Worm (Caenorhabditis elegans): ENCODE results near the gene Y70C5A.3.

Gene Y70C5A.3

DNA sequence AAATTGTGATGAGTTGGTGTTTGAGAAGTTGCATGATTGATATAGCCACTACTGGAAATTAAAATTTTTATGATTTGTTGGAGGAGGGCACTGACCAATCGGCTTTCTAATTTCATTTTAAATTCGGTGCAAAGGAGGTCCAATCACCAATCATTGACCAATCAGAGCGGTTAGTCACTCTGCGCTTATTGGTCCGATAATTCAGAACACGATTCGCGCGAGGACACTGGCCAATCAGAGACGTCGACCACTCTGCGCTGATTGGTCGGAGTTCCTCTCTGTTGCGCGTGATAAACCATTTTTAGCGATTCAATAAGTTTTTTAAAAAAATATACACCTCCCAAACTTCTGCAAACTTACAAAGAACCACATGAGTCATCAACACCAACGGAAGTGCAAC, 20.9 kb downstream of the Y70C5A.3 start:
- TF ChIP-seq cog-1 (tag; optimal IDR thresholded peaks at IDR 0.05) (no peak), tab-1 (GFP tag; IDR thresholded peaks at IDR 0.05) (no peak), ztf-29 (GFP tag; IDR thresholded peaks at IDR 0.05) (no peak), flt-1 (GFP tag; IDR thresholded peaks at IDR 0.05) (no peak), T22C8.4 (GFP tag; IDR thresholded peaks at IDR 0.05) (no peak)

DNA sequence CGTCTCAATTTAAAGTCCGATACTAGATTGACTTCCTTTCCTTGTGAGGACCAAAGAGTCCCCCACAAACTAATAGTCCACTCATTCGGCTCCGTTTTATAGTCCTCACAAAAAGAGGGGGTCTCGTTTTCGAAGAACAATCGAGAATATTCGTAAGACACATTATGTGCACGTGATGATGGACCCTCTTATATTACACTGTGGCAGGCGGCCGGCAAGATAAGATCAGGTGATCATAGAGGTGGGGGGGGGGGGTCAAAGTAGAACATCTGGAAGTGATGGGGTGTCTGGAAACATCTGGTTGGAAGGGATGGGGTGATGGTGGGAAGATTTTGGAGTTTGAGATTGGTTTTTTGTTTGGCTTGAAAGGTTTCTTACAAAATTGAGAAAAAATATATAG, 22.3 kb downstream of the Y70C5A.3 start:
- TF ChIP-seq cog-1 (tag; optimal IDR thresholded peaks at IDR 0.05) = no peak
- no peak for TF ChIP-seq ztf-29 (GFP tag; IDR thresholded peaks at IDR 0.05)
- no peak for TF ChIP-seq klf-2 (GFP tag; conservative IDR thresholded peaks at IDR 0.05)
- no peak for TF ChIP-seq ref-1 (GFP tag; conservative IDR thresholded peaks at IDR 0.05)
- TF ChIP-seq tab-1 (GFP tag; IDR thresholded peaks at IDR 0.05) = no peak
- TF ChIP-seq ztf-23 (GFP tag; IDR thresholded peaks at IDR 0.05) = no peak
- TF ChIP-seq T22C8.4 (GFP tag; IDR thresholded peaks at IDR 0.05) = no peak
- TF ChIP-seq flt-1 (GFP tag; IDR thresholded peaks at IDR 0.05) = no peak
- TF ChIP-seq med-1 (GFP tag; optimal IDR thresholded peaks at IDR 0.05; ENCODE audit: insufficient read depth) = no peak

DNA sequence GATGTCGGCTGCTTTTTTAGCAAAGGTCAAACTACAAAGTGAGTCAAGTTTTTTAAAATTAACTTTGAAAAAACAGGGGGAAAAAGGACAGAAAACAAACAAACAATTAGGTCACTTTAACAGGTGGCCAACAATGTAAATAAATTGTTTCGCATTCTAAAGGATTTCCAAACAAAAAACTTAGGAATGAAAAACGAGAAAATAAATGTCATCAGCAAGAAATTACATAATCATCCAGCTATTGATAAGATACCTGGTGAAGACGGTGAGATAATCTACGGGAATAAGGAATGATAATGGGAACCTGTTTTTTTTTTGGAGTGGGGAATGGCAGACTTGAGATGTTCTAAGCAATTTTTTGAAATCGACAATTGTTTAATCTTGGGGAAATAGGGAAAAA, 24.6 kb downstream of the Y70C5A.3 start:
- no peak for TF ChIP-seq cog-1 (tag; optimal IDR thresholded peaks at IDR 0.05)
- TF ChIP-seq ref-1 (GFP tag; conservative IDR thresholded peaks at IDR 0.05) = no peak
- no peak for TF ChIP-seq ztf-29 (GFP tag; IDR thresholded peaks at IDR 0.05)
- no peak for TF ChIP-seq med-1 (GFP tag; optimal IDR thresholded peaks at IDR 0.05; ENCODE audit: insufficient read depth)
- no peak for TF ChIP-seq ztf-23 (GFP tag; IDR thresholded peaks at IDR 0.05)

DNA sequence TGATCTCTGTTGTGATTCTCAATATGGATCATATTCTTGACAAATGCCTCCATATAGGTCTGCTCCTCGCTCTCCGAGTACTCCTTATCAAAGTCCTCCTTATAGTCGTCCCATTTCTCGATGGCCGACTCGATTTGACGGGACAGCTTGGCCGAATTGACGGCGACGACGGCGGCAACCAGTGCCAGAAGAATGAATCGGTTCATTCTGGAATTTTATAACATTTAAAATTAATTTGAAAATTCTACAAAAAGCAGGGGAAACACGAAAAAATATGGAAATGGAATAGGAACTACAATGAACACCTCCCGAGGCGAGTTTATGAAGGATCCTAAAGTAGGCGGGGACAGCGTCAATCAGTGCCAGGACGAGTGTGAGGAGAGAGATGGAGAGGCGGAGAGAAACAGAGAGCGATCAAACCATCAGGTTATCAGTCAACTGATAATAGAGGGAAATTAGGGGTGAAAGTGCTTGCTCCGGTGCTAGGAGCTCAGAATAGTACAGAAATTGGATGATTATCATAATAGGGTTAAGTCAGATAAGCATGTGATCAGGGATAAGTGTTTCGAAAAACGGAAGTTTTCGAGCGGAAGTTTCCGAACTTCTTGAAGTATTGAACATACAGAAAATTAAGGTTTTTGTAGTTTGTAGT, 25.5 kb downstream of the Y70C5A.3 start, which contains the start of gene cpl-1:
TSS of gene cpl-1 (minus strand) at position 207 of the 652 bp plus-strand sequence.
- TF ChIP-seq ztf-23 (GFP tag; IDR thresholded peaks at IDR 0.05) (no peak), tab-1 (GFP tag; IDR thresholded peaks at IDR 0.05) (no peak), cog-1 (tag; optimal IDR thresholded peaks at IDR 0.05) (no peak), ref-1 (GFP tag; conservative IDR thresholded peaks at IDR 0.05) (no peak)

DNA sequence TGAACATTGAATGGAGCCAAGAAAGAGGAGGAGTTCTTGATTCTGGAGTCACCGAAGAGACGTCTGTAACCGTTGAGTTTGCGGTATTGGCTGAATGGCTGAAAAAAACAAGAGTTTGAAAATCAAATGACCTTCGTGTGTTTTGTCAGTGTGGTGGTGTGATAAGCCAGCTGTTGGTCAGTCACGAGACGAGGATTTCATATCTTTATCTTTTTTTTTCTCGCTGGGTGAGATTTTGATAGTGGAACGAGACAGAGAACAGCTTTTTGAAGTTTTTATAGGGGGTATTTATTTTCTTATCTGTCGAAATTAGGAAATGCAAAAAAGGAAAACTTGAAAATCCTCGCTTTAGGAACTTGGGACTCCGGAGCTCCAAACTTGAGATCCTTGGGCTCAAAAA, 26.2 kb downstream of the Y70C5A.3 start:
- TF ChIP-seq cog-1 (tag; optimal IDR thresholded peaks at IDR 0.05) (no peak), klf-2 (GFP tag; conservative IDR thresholded peaks at IDR 0.05) (no peak), ztf-23 (GFP tag; IDR thresholded peaks at IDR 0.05) (no peak), ref-1 (GFP tag; conservative IDR thresholded peaks at IDR 0.05) (no peak), tab-1 (GFP tag; IDR thresholded peaks at IDR 0.05) (no peak), flt-1 (GFP tag; IDR thresholded peaks at IDR 0.05) (no peak), ztf-29 (GFP tag; IDR thresholded peaks at IDR 0.05) (no peak), T22C8.4 (GFP tag; IDR thresholded peaks at IDR 0.05) (no peak), med-1 (GFP tag; optimal IDR thresholded peaks at IDR 0.05; ENCODE audit: insufficient read depth) (no peak)

DNA sequence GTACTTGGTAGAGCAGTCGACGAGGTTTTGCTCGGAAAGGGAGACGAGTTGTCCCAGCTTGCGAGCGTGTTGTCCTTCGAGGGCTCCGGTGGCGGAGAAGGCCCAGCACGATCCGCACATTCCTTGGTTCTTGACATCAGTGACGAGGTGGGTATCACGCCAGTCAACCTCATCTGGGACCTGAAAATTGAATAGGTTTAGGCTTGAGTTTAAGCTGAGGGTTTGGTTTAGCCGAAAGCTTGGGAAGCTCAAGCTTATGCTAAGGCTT, 27.0 kb downstream of the Y70C5A.3 start:
- TF ChIP-seq tab-1 (GFP tag; IDR thresholded peaks at IDR 0.05) (0 out of 2 replicates have a peak, but pooled peaks have one; percentile 9), klf-2 (GFP tag; conservative IDR thresholded peaks at IDR 0.05) (no peak)

DNA sequence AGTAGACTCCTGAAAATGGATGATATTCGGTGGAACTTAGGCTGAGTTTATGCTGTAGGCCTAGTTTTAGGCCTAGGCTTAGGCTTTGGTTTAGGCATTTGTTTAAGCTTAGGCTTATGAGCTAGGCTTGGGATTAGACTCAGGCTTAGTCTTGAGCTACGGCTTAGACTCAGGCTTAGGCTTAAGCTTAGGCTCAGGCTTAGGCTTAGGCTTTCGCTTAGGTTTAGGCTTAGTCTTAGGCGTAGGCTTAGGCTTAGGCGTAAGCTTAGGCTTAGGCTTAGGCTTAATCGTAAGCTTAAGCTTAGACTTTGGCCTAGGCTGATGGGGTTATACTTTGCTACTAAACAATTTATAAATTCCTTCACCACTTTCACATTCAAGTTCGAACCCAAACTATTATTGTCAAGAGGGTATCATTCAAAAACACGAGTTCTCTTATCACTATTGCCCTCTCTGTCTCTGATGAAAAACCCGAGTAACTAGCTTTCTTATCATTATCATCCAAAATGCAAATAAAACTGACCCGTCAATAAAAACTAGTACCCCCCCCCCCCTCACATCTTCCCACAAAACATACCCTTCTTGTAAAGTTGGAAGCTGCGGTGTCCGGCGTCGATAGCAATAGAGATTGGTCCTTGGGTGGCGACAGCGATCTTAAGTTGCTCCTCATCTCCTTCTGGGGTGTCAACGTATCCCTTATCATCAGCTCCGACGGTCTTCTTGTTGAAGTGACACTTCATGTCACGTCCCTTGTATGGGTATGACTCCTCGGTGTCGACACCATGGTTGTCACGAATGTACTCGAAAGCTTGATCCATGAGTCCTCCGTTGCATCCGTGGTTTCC, 27.6 kb downstream of the Y70C5A.3 start:
- TF ChIP-seq T22C8.4 (GFP tag; IDR thresholded peaks at IDR 0.05) = no peak
- peak; percentile 80; the same call in 1 of the 2 replicates for TF ChIP-seq ztf-29 (GFP tag; IDR thresholded peaks at IDR 0.05)

DNA sequence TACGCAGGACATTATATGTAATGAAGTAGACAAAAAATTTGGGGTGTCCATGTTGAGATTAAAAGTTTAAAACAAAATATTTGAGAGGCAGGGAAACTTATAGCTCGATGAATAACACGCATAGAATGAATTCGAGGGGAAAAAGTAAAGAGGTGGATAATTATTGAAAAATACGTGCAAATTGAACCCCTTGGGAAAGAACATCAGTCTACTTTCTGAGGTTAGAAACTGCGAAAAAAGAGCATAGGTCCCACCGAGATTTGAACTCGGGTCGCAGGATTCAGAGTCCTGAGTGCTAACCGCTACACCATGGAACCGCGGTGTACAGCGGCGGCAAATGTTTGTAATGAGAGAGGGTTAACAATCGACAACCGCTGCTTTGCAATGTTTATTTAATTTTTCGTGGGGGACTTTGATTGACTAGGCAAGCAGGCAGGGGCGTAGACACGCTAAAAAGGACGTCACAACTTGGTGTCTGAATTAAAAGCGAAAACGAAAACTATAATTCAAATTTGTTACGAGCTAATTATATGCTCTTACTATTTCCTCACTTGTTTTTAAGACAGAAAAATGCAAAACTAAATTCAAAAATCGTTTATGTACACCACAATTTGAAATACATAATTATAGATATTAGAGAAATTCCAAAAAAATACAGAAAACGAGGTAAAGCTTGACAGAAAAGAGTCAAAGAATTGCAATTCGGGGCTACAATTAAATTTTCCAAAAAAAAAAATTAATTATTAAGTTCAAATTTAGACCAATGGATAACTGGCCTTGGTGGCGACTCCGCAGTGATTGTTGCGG, 28.5 kb downstream of the Y70C5A.3 start, which contains the start of gene srh-269:
TSS of gene srh-269 (minus strand) at position 51 of the 807 bp plus-strand sequence.
- TF ChIP-seq flt-1 (GFP tag; IDR thresholded peaks at IDR 0.05) (peak; percentile 89), T22C8.4 (GFP tag; IDR thresholded peaks at IDR 0.05) (peak; percentile 70), ztf-29 (GFP tag; IDR thresholded peaks at IDR 0.05) (peak; percentile 71), ztf-23 (GFP tag; IDR thresholded peaks at IDR 0.05) (peak; percentile 87), tab-1 (GFP tag; IDR thresholded peaks at IDR 0.05) (peak; percentile 86), klf-2 (GFP tag; conservative IDR thresholded peaks at IDR 0.05) (peak; percentile 77), ref-1 (GFP tag; conservative IDR thresholded peaks at IDR 0.05) (peak; percentile 65), cog-1 (tag; optimal IDR thresholded peaks at IDR 0.05) (peak; percentile 26), med-1 (GFP tag; optimal IDR thresholded peaks at IDR 0.05; ENCODE audit: insufficient read depth) (peak; percentile 1)

DNA sequence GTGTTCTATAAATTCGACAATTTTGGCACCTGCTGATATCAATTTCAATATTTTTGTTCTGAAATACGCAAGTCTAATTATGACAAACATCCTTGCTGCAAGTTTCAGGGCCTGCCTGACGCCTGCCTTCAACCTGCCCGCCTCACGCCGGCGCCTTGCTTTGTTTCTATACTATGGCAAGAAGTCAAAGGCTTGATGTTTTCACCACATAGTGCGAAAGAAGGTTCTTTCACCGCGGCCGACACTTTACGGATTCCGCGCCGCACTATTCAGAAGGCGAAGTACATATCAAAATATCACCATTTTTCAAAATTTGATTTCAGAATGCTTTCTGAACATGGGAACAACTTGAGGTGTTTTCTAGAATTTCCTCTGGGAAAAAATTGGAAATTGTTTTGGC, 31.2 kb downstream of the Y70C5A.3 start:
- TF ChIP-seq ztf-23 (GFP tag; IDR thresholded peaks at IDR 0.05) (no peak), klf-2 (GFP tag; conservative IDR thresholded peaks at IDR 0.05) (no peak), tab-1 (GFP tag; IDR thresholded peaks at IDR 0.05) (no peak), ztf-29 (GFP tag; IDR thresholded peaks at IDR 0.05) (no peak), med-1 (GFP tag; optimal IDR thresholded peaks at IDR 0.05; ENCODE audit: insufficient read depth) (no peak), cog-1 (tag; optimal IDR thresholded peaks at IDR 0.05) (no peak), flt-1 (GFP tag; IDR thresholded peaks at IDR 0.05) (no peak), T22C8.4 (GFP tag; IDR thresholded peaks at IDR 0.05) (no peak), ref-1 (GFP tag; conservative IDR thresholded peaks at IDR 0.05) (no peak)

DNA sequence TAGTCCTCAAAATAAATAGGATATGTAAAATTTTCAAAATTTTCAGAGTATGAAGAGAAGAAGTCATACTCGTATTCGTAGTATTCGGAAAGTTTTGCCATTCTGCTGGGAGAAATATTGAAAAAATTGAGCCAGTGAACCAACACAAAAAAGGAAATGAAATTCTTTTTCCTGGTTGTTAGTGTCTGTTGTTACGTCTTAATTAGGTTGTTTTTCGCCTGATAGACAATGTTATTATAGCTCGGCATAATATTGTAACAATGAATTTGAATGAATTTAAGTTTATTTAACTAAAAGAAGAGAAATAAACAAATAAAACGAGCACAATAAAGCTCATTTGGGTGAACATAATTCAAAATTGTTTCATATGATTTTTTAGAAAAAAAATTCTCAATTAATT, 32.3 kb downstream of the Y70C5A.3 start, which contains the start of gene srw-73:
TSS of gene srw-73 (minus strand) at position 101 of the 400 bp plus-strand sequence.
- TF ChIP-seq ztf-29 (GFP tag; IDR thresholded peaks at IDR 0.05) (no peak), T22C8.4 (GFP tag; IDR thresholded peaks at IDR 0.05) (no peak), flt-1 (GFP tag; IDR thresholded peaks at IDR 0.05) (no peak), ztf-23 (GFP tag; IDR thresholded peaks at IDR 0.05) (no peak), tab-1 (GFP tag; IDR thresholded peaks at IDR 0.05) (no peak), cog-1 (tag; optimal IDR thresholded peaks at IDR 0.05) (no peak), ref-1 (GFP tag; conservative IDR thresholded peaks at IDR 0.05) (no peak), med-1 (GFP tag; optimal IDR thresholded peaks at IDR 0.05; ENCODE audit: insufficient read depth) (no peak), klf-2 (GFP tag; conservative IDR thresholded peaks at IDR 0.05) (no peak)

Data from whole organism, midembryonic.